Worm (Caenorhabditis elegans): ENCODE data around the gene nhr-142.

Gene nhr-142

DNA sequence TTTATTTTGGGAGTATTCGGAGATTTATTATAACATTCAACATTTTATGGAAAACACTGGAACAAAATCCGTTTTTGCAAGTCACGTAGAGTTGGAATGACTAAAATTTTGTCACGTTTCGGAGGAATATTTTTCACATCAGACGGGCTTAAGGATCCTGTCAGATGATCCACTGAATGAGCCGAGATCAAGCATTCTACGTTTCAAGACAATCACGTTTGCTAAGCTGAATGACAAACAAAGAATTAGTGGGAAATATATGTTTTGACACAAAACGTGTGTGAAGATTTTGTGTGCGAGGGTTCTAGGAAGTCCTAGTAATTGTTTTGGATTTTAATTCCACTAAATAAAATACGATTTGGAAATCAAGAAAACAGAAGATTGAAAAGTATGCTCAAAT is 50.9 kb downstream of the nhr-142 start:
- TF ChIP-seq dao-5 (tag; optimal IDR thresholded peaks at IDR 0.05) (no peak), him-1 (tag; optimal IDR thresholded peaks at IDR 0.05) (no peak)

DNA sequence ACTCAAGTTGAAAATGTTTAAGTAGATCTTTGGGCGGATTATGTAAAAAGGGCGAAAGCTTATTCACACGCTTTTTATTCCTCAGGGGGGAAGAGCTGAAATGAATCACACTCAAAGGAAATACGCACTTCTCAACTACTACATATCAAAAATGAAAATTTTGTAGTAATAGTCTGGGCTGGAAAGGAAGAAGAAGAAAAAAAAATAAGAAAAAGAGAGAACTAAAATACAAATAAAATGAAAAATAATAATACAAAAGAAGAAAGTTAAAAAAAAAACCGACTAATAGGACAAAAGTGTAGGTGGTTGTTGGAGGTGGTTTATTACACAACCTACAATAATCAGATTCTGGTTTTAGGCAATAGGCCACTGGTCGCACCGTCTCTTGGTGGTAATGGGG is 54.3 kb downstream of the nhr-142 start, which contains the start of gene K09H11.6:
Gene K09H11.6 (minus strand): TSS at position 101 of the 400 bp plus-strand sequence.
- TF ChIP-seq him-1 (tag; optimal IDR thresholded peaks at IDR 0.05) (no peak), W03F9.2 (tag; optimal IDR thresholded peaks at IDR 0.05) (no peak), dao-5 (tag; optimal IDR thresholded peaks at IDR 0.05) (no peak)

Data from whole organism, L4/young adult.